Fruit fly (Drosophila melanogaster) whole organism, embryonic: ENCODE results near the gene ash1.
A peak's percentile ranks its signal among the peaks of the same experiment; 100 is the strongest.

ENCODE experiments used
- Blimp-1 ChIP-seq: fragments of 200-800 bp; sonication (Bioruptor generic); optimal IDR thresholded peaks from 3 replicates; lab custom pipeline; 2018; ENCODE audit warnings: missing biosample characterization, missing genetic modification characterization, mild to moderate bottlenecking, moderate library complexity, missing genetic modification reagents
- CG10274 ChIP-seq: fragments of 200-800 bp; sonication (Bioruptor generic); optimal IDR thresholded peaks from 3 replicates; lab custom pipeline; 2017; ENCODE audit warnings: missing biosample characterization, mild to moderate bottlenecking, missing genetic modification characterization
- CG11085 ChIP-seq: fragments of 200-800 bp; sonication (Bioruptor generic); IDR thresholded peaks from 2 replicates; pipeline ENCODE4 v1.3.6; 2022; ENCODE audit warnings: missing biosample characterization, missing genetic modification characterization
- CG12299 ChIP-seq: fragments of 200-800 bp; sonication (Bioruptor generic); optimal IDR thresholded peaks from 2 replicates; lab custom pipeline; 2018; ENCODE audit warnings: missing biosample characterization, mild to moderate bottlenecking, missing genetic modification characterization
- CG16813 ChIP-seq: fragments of 200-800 bp; sonication (Bioruptor generic); IDR thresholded peaks from 3 replicates; pipeline ENCODE4 v1.3.6; 2022; ENCODE audit warnings: missing biosample characterization, missing genetic modification characterization; ENCODE audit not compliant: partially characterized antibody
- CG17912 ChIP-seq: fragments of 200-800 bp; sonication (Bioruptor generic); optimal IDR thresholded peaks from 2 replicates; lab custom pipeline; 2018; ENCODE audit warnings: missing biosample characterization, mild to moderate bottlenecking, missing genetic modification characterization
- CG18262 ChIP-seq: fragments of 200-800 bp; optimal IDR thresholded peaks from 3 replicates; lab custom pipeline; 2019; ENCODE audit warnings: missing biosample characterization, mild to moderate bottlenecking, missing genetic modification characterization, moderate library complexity
- CG2199 ChIP-seq: fragments of 200-800 bp; sonication (Bioruptor generic); IDR thresholded peaks from 3 replicates; pipeline ENCODE4 v1.3.6; 2022; ENCODE audit warnings: missing biosample characterization, missing genetic modification characterization
- CG2712 ChIP-seq: fragments of 200-800 bp; optimal IDR thresholded peaks from 3 replicates; lab custom pipeline; 2019; ENCODE audit warnings: missing biosample characterization, mild to moderate bottlenecking, missing genetic modification characterization, moderate library complexity
- CG33557 ChIP-seq: fragments of 200-800 bp; sonication (Bioruptor generic); optimal IDR thresholded peaks from 2 replicates; lab custom pipeline; 2019; ENCODE audit warnings: missing biosample characterization, mild to moderate bottlenecking, missing genetic modification characterization, moderate library complexity
- CG4328 ChIP-seq: fragments of 200-800 bp; sonication (Bioruptor generic); optimal IDR thresholded peaks from 3 replicates; lab custom pipeline; 2017; ENCODE audit warnings: missing biosample characterization, missing genetic modification reagents, missing genetic modification characterization
- CG6272 ChIP-seq: fragments of 200-800 bp; sonication (Bioruptor generic); IDR thresholded peaks from 2 replicates; pipeline ENCODE4 v1.3.6; 2022; ENCODE audit warnings: missing biosample characterization, missing genetic modification characterization
- CG9609 ChIP-seq: fragments of 200-800 bp; sonication (Bioruptor generic); optimal IDR thresholded peaks from 3 replicates; lab custom pipeline; 2016; ENCODE audit warnings: missing biosample characterization, missing genetic modification characterization
- Dp ChIP-seq: fragments of 200-800 bp; sonication (Bioruptor generic); optimal IDR thresholded peaks from 2 replicates; lab custom pipeline; 2018; ENCODE audit warnings: missing biosample characterization, mild to moderate bottlenecking, missing genetic modification characterization, moderate library complexity
- ERR ChIP-seq: fragments of 200-800 bp; sonication (Bioruptor generic); optimal IDR thresholded peaks from 2 replicates; lab custom pipeline; 2016; ENCODE audit warnings: missing biosample characterization, missing genetic modification characterization
- HLHmδ ChIP-seq: fragments of 200-800 bp; sonication (Bioruptor generic); optimal IDR thresholded peaks from 2 replicates; lab custom pipeline; 2018; ENCODE audit warnings: missing biosample characterization, mild to moderate bottlenecking, missing genetic modification characterization, moderate library complexity
- Hsf ChIP-seq: fragments of 200-800 bp; sonication (Bioruptor generic); optimal IDR thresholded peaks from 3 replicates; lab custom pipeline; 2016; ENCODE audit warnings: missing biosample characterization, missing genetic modification characterization
- Mad ChIP-seq: fragments of 200-800 bp; sonication (Bioruptor generic); optimal IDR thresholded peaks from 2 replicates; lab custom pipeline; 2016; ENCODE audit warnings: missing biosample characterization, missing genetic modification characterization
- Med ChIP-seq: fragments of 200-800 bp; sonication (Bioruptor generic); peaks from one replicate; lab custom pipeline; 2016; ENCODE audit warnings: missing biosample characterization, missing genetic modification characterization, mild to moderate bottlenecking, inconsistent platforms, moderate library complexity
- Opbp ChIP-seq: fragments of 200-800 bp; sonication (Bioruptor generic); IDR thresholded peaks from 3 replicates; pipeline ENCODE4 v1.3.6; 2022; ENCODE audit warnings: missing biosample characterization, missing genetic modification characterization; ENCODE audit not compliant: partially characterized antibody
- Rfx ChIP-seq: fragments of 200-800 bp; sonication (Bioruptor generic); IDR thresholded peaks from 2 replicates; pipeline ENCODE4 v1.3.6; 2022; ENCODE audit warnings: missing biosample characterization, missing genetic modification characterization
- Rx ChIP-seq: fragments of 200-800 bp; sonication (Bioruptor generic); IDR thresholded peaks from 2 replicates; pipeline ENCODE4 v1.3.6; 2022; ENCODE audit warnings: missing biosample characterization, missing genetic modification characterization
- Six4 ChIP-seq: fragments of 200-800 bp; sonication (Bioruptor generic); optimal IDR thresholded peaks from 2 replicates; lab custom pipeline; 2016; ENCODE audit warnings: missing biosample characterization, missing genetic modification characterization
- cad ChIP-seq: fragments of >200 bp; optimal IDR thresholded peaks from 2 replicates; lab custom pipeline; 2017; ENCODE audit warnings: missing biosample characterization, missing genetic modification characterization
- chinmo ChIP-seq: fragments of 200-800 bp; sonication (Bioruptor generic); IDR thresholded peaks from 4 replicates; pipeline ENCODE4 v1.3.6; 2022; ENCODE audit warnings: missing biosample characterization, missing genetic modification characterization; ENCODE audit not compliant: partially characterized antibody
- emc ChIP-seq: fragments of 200-800 bp; sonication (Bioruptor generic); optimal IDR thresholded peaks from 2 replicates; lab custom pipeline; 2016; ENCODE audit warnings: missing biosample characterization, missing genetic modification characterization
- fd96Cb ChIP-seq: fragments of 200-800 bp; sonication (Bioruptor generic); optimal IDR thresholded peaks from 2 replicates; lab custom pipeline; 2018; ENCODE audit warnings: missing biosample characterization, mild to moderate bottlenecking, missing genetic modification characterization, moderate library complexity
- fru ChIP-seq: fragments of >200 bp; optimal IDR thresholded peaks from 2 replicates; lab custom pipeline; 2017
- ftz-f1 ChIP-seq: fragments of 200-800 bp; sonication (Bioruptor generic); optimal IDR thresholded peaks from 2 replicates; lab custom pipeline; 2016; ENCODE audit warnings: missing biosample characterization, missing genetic modification characterization
- gsb-n ChIP-seq: fragments of 200-800 bp; sonication (Bioruptor generic); optimal IDR thresholded peaks from 3 replicates; lab custom pipeline; 2018; ENCODE audit warnings: missing biosample characterization, mild to moderate bottlenecking, missing genetic modification characterization
- hb ChIP-seq: fragments of 200-800 bp; sonication (Bioruptor generic); IDR thresholded peaks from 3 replicates; pipeline ENCODE4 v1.3.6; 2022; ENCODE audit warnings: missing biosample characterization, missing genetic modification characterization; ENCODE audit not compliant: partially characterized antibody
- hbn ChIP-seq: fragments of 200-800 bp; sonication (Bioruptor generic); IDR thresholded peaks from 2 replicates; pipeline ENCODE4 v1.3.6; 2022; ENCODE audit warnings: missing biosample characterization, missing genetic modification characterization; ENCODE audit not compliant: partially characterized antibody
- jigr1 ChIP-seq: fragments of 200-800 bp; sonication (Bioruptor generic); IDR thresholded peaks from 3 replicates; pipeline ENCODE4 v1.3.6; 2022; ENCODE audit warnings: missing biosample characterization, missing genetic modification characterization
- pb ChIP-seq: fragments of 200-800 bp; sonication (Bioruptor generic); optimal IDR thresholded peaks from 3 replicates; lab custom pipeline; 2016; ENCODE audit warnings: missing biosample characterization, missing genetic modification characterization
- pfk ChIP-seq: fragments of 200-800 bp; sonication (Bioruptor generic); optimal IDR thresholded peaks from 2 replicates; lab custom pipeline; 2018; ENCODE audit warnings: missing biosample characterization, mild to moderate bottlenecking, missing genetic modification characterization, moderate library complexity
- phol ChIP-seq: fragments of 200-800 bp; sonication (Bioruptor generic); optimal IDR thresholded peaks from 3 replicates; lab custom pipeline; 2018; ENCODE audit warnings: missing biosample characterization, mild to moderate bottlenecking, missing genetic modification characterization, moderate library complexity
- pnt ChIP-seq: fragments of 200-800 bp; sonication (Bioruptor generic); optimal IDR thresholded peaks from 3 replicates; lab custom pipeline; 2016; ENCODE audit warnings: missing biosample characterization, missing genetic modification characterization
- pum ChIP-seq: fragments of 200-800 bp; sonication (Bioruptor generic); optimal IDR thresholded peaks from 2 replicates; lab custom pipeline; 2016; ENCODE audit warnings: missing biosample characterization, missing genetic modification characterization
- repo ChIP-seq: fragments of 200-800 bp; sonication (Bioruptor generic); optimal IDR thresholded peaks from 2 replicates; lab custom pipeline; 2016; ENCODE audit warnings: missing biosample characterization, missing genetic modification characterization
- sc ChIP-seq, 3 experiments: fragments of >200 bp in 2 of 3; fragments of 200-800 bp in 1 of 3; sonication (Bioruptor generic) in 1 of 3; optimal IDR thresholded peaks; 2 replicates in 2 of 3; 3 replicates in 1 of 3; lab custom pipeline; 2017; ENCODE audit warnings: mild to moderate bottlenecking in 1 of 3, missing biosample characterization in 1 of 3, missing genetic modification characterization in 1 of 3, missing genetic modification reagents in 1 of 3
- sim ChIP-seq: fragments of 200-800 bp; sonication (Bioruptor generic); IDR thresholded peaks from 2 replicates; pipeline ENCODE4 v1.3.6; 2022; ENCODE audit warnings: missing biosample characterization, missing genetic modification characterization
- tap ChIP-seq: fragments of 200-800 bp; optimal IDR thresholded peaks from 3 replicates; lab custom pipeline; 2019; ENCODE audit warnings: missing biosample characterization, mild to moderate bottlenecking, missing genetic modification characterization, moderate library complexity
- tin ChIP-seq: fragments of 200-800 bp; sonication (Bioruptor generic); optimal IDR thresholded peaks from 3 replicates; lab custom pipeline; 2016; ENCODE audit warnings: missing biosample characterization, missing genetic modification characterization
- tx ChIP-seq: fragments of 200-800 bp; sonication (Bioruptor generic); optimal IDR thresholded peaks from 2 replicates; lab custom pipeline; 2016; ENCODE audit warnings: missing biosample characterization, missing genetic modification characterization
- wek ChIP-seq: fragments of 200-800 bp; sonication (Bioruptor generic); optimal IDR thresholded peaks from 3 replicates; lab custom pipeline; 2018; ENCODE audit warnings: missing biosample characterization, mild to moderate bottlenecking, missing genetic modification characterization, moderate library complexity
- yki ChIP-seq: fragments of >200 bp; optimal IDR thresholded peaks from 3 replicates; lab custom pipeline; 2018
- zf30C ChIP-seq: fragments of 200-800 bp; sonication (Bioruptor generic); optimal IDR thresholded peaks from 3 replicates; lab custom pipeline; 2018; ENCODE audit warnings: missing biosample characterization, mild to moderate bottlenecking, missing genetic modification characterization
- zfh2 ChIP-seq: fragments of 200-800 bp; sonication (Bioruptor generic); optimal IDR thresholded peaks from 2 replicates; lab custom pipeline; 2016; ENCODE audit warnings: missing biosample characterization, missing genetic modification characterization

The ash1 gene

DNA sequence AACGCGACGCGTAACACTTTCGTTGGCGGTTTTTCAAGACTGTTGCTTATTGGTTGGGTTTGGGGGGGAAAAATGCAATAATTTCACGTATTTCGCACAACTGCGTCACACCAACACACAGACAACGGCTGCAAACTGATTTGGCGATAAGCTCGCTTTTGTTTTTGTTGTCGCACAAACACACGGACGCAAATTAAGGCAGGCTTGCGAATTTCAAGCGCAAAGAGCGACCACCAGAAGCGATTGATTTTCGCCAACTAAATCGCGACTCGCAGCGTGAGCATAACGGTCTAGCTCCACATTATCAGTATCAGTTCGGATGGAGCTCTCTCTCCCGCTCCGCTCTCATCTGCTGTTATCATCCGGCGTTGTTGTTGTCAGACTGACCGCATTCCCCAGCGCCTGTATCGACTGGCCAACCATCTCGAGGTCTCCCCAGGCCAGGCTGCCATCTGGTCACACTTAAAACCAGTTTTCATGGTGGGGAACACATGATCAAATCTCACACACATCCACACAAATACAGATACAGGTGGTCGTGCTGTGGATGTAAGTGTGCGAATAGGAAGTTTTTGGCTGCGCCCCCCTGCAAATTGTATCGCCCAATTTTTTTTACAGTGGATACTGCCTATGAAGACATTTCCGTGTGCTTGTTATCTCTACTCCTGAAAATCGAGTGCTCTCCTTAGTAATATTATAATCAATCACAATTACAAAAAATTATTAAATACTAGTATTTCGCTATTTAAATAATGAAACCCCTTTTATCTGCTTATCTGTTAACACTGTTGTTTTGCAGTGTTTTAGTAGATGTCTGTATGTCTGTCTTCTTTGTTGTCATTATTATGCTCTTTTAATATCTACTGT lies 34.4 kb upstream of the ash1 start (continued):
- TF ChIP-seq pum (GFP tag; lab: Kevin White, UChicago) (no peak), chinmo (GFP tag; lab: Robert Waterston, UW) (peak; percentile 82; the same call in 3 of the 4 replicates), tap (tag; lab: Kevin White, UChicago) (peak; percentile 36), CG12299 (tag; lab: Kevin White, UChicago) (peak; percentile 26), sc (optimal IDR thresholded peaks at IDR 0.05; lab: Kevin White, UChicago) (no peak), sc (GFP tag; optimal IDR thresholded peaks at IDR 0.05; lab: Kevin White, UChicago) (no peak), jigr1 (GFP tag; lab: Robert Waterston, UW) (no peak), Mad (peak; percentile 9), fru (no peak), pfk (GFP tag; lab: Kevin White, UChicago) (no peak), fd96Cb (tag; lab: Kevin White, UChicago) (peak; percentile 7), CG2199 (GFP tag; lab: Robert Waterston, UW) (peak; percentile 72; the same call in 1 of the 3 replicates), Rfx (GFP tag; lab: Robert Waterston, UW) (peak; percentile 87), pnt (GFP tag; lab: Kevin White, UChicago) (no peak), Blimp-1 (GFP tag; lab: Kevin White, UChicago) (peak; percentile 11), tx (GFP tag; lab: Kevin White, UChicago) (peak; percentile 31), gsb-n (tag; lab: Kevin White, UChicago) (no peak), tin (GFP tag; lab: Kevin White, UChicago) (peak; percentile 49), Rx (GFP tag; lab: Robert Waterston, UW) (no peak), phol (tag; lab: Kevin White, UChicago) (peak; percentile 27), Dp (no peak), Hsf (GFP tag; lab: Kevin White, UChicago) (peak; percentile 65), CG4328 (GFP tag; lab: Kevin White, UChicago) (no peak), Opbp (GFP tag; lab: Robert Waterston, UW) (peak; percentile 30; the same call in 1 of the 3 replicates), CG16813 (GFP tag; lab: Robert Waterston, UW) (no peak), hb (GFP tag; lab: Robert Waterston, UW) (no peak), CG33557 (no peak), ftz-f1 (GFP tag; lab: Kevin White, UChicago) (peak; percentile 45), sim (GFP tag; lab: Robert Waterston, UW) (no peak), HLHmδ (GFP tag; lab: Kevin White, UChicago) (no peak), zfh2 (GFP tag; lab: Kevin White, UChicago) (peak; percentile 62), zf30C (GFP tag; lab: Kevin White, UChicago) (peak; percentile 40), repo (GFP tag; lab: Kevin White, UChicago) (peak; percentile 4), CG6272 (GFP tag; lab: Robert Waterston, UW) (no peak), hbn (GFP tag; lab: Robert Waterston, UW) (no peak), Med (GFP tag; lab: Kevin White, UChicago) (peak; percentile 84), pb (GFP tag; lab: Kevin White, UChicago) (no peak), CG18262 (peak; percentile 16), wek (GFP tag; lab: Kevin White, UChicago) (no peak), ERR (no peak), CG9609 (no peak), yki (lab: Kevin White, UChicago) (no peak), Six4 (GFP tag; lab: Kevin White, UChicago) (peak; percentile 21), CG2712 (tag; lab: Kevin White, UChicago) (peak; percentile 51), cad (no peak), CG11085 (GFP tag; lab: Robert Waterston, UW) (peak; percentile 56; the same call in 1 of the 2 replicates), emc (GFP tag; lab: Kevin White, UChicago) (no peak), CG17912 (GFP tag; lab: Kevin White, UChicago) (no peak), CG10274 (peak; percentile 19)
